Worm (Caenorhabditis elegans) whole organism, late embryonic: Measurements from ENCODE around the gene Y17G7B.22.

Experiments used
- F13H6.1 ChIP-seq: sonication (generic microtip); optimal IDR thresholded peaks from 2 replicates; lab custom pipeline; 2016; ENCODE audit warnings: missing genetic modification characterization, missing compliant biosample characterization
- K09A11.1 ChIP-seq: sonication (generic microtip); optimal IDR thresholded peaks from 2 replicates; lab custom pipeline; 2017; ENCODE audit warnings: antibody characterized with exemption, mild to moderate bottlenecking, missing genetic modification characterization, missing compliant biosample characterization; ENCODE audit not compliant: insufficient read depth
- ahr-1 ChIP-seq: sonication (generic microtip); optimal IDR thresholded peaks from 2 replicates; lab custom pipeline; 2016; ENCODE audit warnings: missing genetic modification characterization, missing compliant biosample characterization
- ceh-14 ChIP-seq: sonication (generic microtip); optimal IDR thresholded peaks from 2 replicates; lab custom pipeline; 2016; ENCODE audit warnings: missing genotype, missing genetic modification characterization, missing compliant biosample characterization
- ceh-2 ChIP-seq: sonication (generic microtip); optimal IDR thresholded peaks from 2 replicates; lab custom pipeline; 2016; ENCODE audit warnings: missing genotype, missing genetic modification characterization, missing compliant biosample characterization
- ceh-24 ChIP-seq: sonication (generic microtip); optimal IDR thresholded peaks from 2 replicates; lab custom pipeline; 2016; ENCODE audit warnings: mild to moderate bottlenecking, missing genetic modification characterization, missing compliant biosample characterization
- ceh-30 ChIP-seq: fragments of 150-350 bp; optimal IDR thresholded peaks from 2 replicates; lab custom pipeline; 2014; ENCODE audit warnings: missing biosample characterization, missing genetic modification characterization
- ceh-45 ChIP-seq: fragments of 200-800 bp; sonication (Bioruptor generic); IDR thresholded peaks from 2 replicates; pipeline ENCODE4 v1.3.6; 2022; ENCODE audit warnings: missing genetic modification reagents, missing genetic modification characterization, missing compliant biosample characterization
- ceh-48 ChIP-seq: sonication (generic microtip); optimal IDR thresholded peaks from 2 replicates; lab custom pipeline; 2016; ENCODE audit warnings: missing genetic modification characterization, inconsistent platforms, missing compliant biosample characterization
- ceh-6 ChIP-seq: fragments of 200-800 bp; sonication (Bioruptor generic); optimal IDR thresholded peaks from 2 replicates; lab custom pipeline; 2018; ENCODE audit warnings: mild to moderate bottlenecking, missing genetic modification characterization, missing compliant biosample characterization
- ceh-9 ChIP-seq: sonication (generic microtip); optimal IDR thresholded peaks from 2 replicates; lab custom pipeline; 2016; ENCODE audit warnings: mild to moderate bottlenecking, missing genetic modification characterization, inconsistent platforms, missing compliant biosample characterization
- dmd-4 ChIP-seq: sonication (generic microtip); optimal IDR thresholded peaks from 2 replicates; lab custom pipeline; 2016; ENCODE audit warnings: borderline replicate concordance, missing genetic modification characterization, missing compliant biosample characterization
- dve-1 ChIP-seq: sonication (generic microtip); optimal IDR thresholded peaks from 2 replicates; lab custom pipeline; 2017; ENCODE audit warnings: antibody characterized with exemption, mild to moderate bottlenecking, missing genetic modification characterization, missing compliant biosample characterization
- fax-1 ChIP-seq: sonication (generic microtip); optimal IDR thresholded peaks from 2 replicates; lab custom pipeline; 2016; ENCODE audit warnings: missing genotype, missing genetic modification characterization, missing compliant biosample characterization
- fkh-10 ChIP-seq: fragments of 150-350 bp; optimal IDR thresholded peaks from 2 replicates; lab custom pipeline; 2014; ENCODE audit warnings: missing biosample characterization, missing genetic modification reagents, missing genetic modification characterization
- hlh-30 ChIP-seq: sonication (generic microtip); optimal IDR thresholded peaks from 2 replicates; lab custom pipeline; 2017; ENCODE audit warnings: antibody characterized with exemption, missing genetic modification characterization, missing compliant biosample characterization; ENCODE audit not compliant: insufficient read depth
- madf-2 ChIP-seq: sonication (generic microtip); optimal IDR thresholded peaks from 2 replicates; lab custom pipeline; 2017; ENCODE audit warnings: missing genetic modification characterization, missing compliant biosample characterization
- mec-3 ChIP-seq: sonication (generic microtip); optimal IDR thresholded peaks from 2 replicates; lab custom pipeline; 2016; ENCODE audit warnings: borderline replicate concordance, missing genetic modification characterization, missing compliant biosample characterization
- nfya-1 ChIP-seq: sonication (generic microtip); optimal IDR thresholded peaks from 2 replicates; lab custom pipeline; 2017; ENCODE audit warnings: missing genetic modification characterization, mild to moderate bottlenecking, missing compliant biosample characterization, antibody characterized with exemption, moderate library complexity
- nhr-232 ChIP-seq: sonication (generic microtip); optimal IDR thresholded peaks from 2 replicates; lab custom pipeline; 2016; ENCODE audit warnings: missing genetic modification characterization, missing compliant biosample characterization
- pat-9 ChIP-seq: fragments of 200-800 bp; sonication (Bioruptor generic); optimal IDR thresholded peaks from 2 replicates; lab custom pipeline; 2018; ENCODE audit warnings: mild to moderate bottlenecking, missing genetic modification characterization, moderate library complexity, missing compliant biosample characterization
- pha-4 ChIP-seq: fragments of 150-350 bp; optimal IDR thresholded peaks from 2 replicates; lab custom pipeline; 2018; ENCODE audit warnings: missing biosample characterization, missing genetic modification reagents, missing genetic modification characterization
- rnt-1 ChIP-seq: sonication (generic microtip); optimal IDR thresholded peaks from 2 replicates; lab custom pipeline; 2016; ENCODE audit warnings: missing genetic modification characterization, missing compliant biosample characterization
- sdc-2 ChIP-seq: sonication (generic microtip); optimal IDR thresholded peaks from 2 replicates; lab custom pipeline; 2016; ENCODE audit warnings: missing genotype, missing genetic modification characterization, missing compliant biosample characterization
- sox-4 ChIP-seq: sonication (generic microtip); optimal IDR thresholded peaks from 2 replicates; lab custom pipeline; 2017; ENCODE audit warnings: mild to moderate bottlenecking, missing genetic modification characterization, inconsistent platforms, missing compliant biosample characterization
- syd-9 ChIP-seq: sonication (generic microtip); optimal IDR thresholded peaks from 2 replicates; lab custom pipeline; 2016; ENCODE audit warnings: mild to moderate bottlenecking, missing genetic modification characterization, moderate library complexity, missing compliant biosample characterization
- tbx-2 ChIP-seq: sonication (generic microtip); optimal IDR thresholded peaks from 2 replicates; lab custom pipeline; 2016; ENCODE audit warnings: missing genetic modification characterization, missing compliant biosample characterization
- tbx-7 ChIP-seq: sonication (generic microtip); optimal IDR thresholded peaks from 2 replicates; lab custom pipeline; 2016; ENCODE audit warnings: missing genotype, missing genetic modification characterization, missing compliant biosample characterization
- unc-3 ChIP-seq, 2 experiments: fragments of 200-800 bp in 1 of 2; sonication (Bioruptor generic) in 1 of 2; sonication (generic microtip) in 1 of 2; conservative IDR thresholded peaks in 1 of 2; optimal IDR thresholded peaks in 1 of 2; 2 replicates each; pipeline versions ENCODE4 v1.3.6 to Lab custom; 2016 to 2022; ENCODE audit warnings: missing compliant biosample characterization in 2 of 2, missing genetic modification characterization in 2 of 2, missing genetic modification reagents in 1 of 2
- unc-42 ChIP-seq: sonication (generic microtip); optimal IDR thresholded peaks from 2 replicates; lab custom pipeline; 2016; ENCODE audit warnings: missing genotype, missing genetic modification characterization, missing compliant biosample characterization
- unc-55 ChIP-seq: sonication (generic microtip); optimal IDR thresholded peaks from 2 replicates; lab custom pipeline; 2017; ENCODE audit warnings: missing biosample characterization, missing genetic modification reagents, missing genetic modification characterization
- unc-86 ChIP-seq: sonication (generic microtip); optimal IDR thresholded peaks from 2 replicates; lab custom pipeline; 2016; ENCODE audit warnings: missing genetic modification characterization, missing compliant biosample characterization
- zip-5 ChIP-seq: sonication (generic microtip); optimal IDR thresholded peaks from 2 replicates; lab custom pipeline; 2016; ENCODE audit warnings: missing genetic modification characterization, missing compliant biosample characterization
- ztf-16 ChIP-seq: sonication (generic microtip); optimal IDR thresholded peaks from 2 replicates; lab custom pipeline; 2017; ENCODE audit warnings: missing genetic modification characterization, missing compliant biosample characterization

Gene Y17G7B.22

DNA sequence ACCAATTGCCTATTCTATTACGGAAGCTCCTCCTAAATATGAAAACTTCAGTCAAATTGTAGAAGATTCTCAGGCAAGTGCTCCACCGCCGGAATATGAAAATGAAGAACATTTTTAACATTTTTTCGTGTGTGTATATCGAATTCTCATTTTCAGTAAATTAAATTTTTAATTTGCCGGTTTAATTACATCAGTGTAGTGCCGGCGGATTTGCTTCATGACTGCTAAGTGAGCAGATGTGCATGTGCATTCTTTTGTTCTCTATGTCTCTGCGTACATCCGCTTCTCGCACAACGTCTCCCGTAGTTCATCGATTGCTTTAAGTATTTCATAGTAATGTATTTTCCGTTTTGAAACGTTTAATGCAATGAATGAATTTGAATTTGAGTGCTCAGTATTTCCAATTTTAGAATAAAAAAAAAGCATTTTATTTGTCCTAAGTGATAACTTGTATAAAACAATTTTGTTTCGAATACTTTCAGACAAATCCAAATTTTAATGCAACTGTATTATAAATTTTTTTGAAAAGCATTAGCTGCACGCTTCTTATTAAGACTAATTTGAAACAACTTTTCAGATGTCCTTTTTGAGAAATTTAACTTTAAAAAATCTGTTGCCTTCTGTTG is at the start of gene Y17G7B.22:
Gene Y17G7B.22, plus strand, starts transcription at position 576 of the 626 bp plus-strand sequence.
- TF ChIP-seq zip-5 (tag; lab: Kevin White, UChicago) (no peak), ceh-48 (tag; lab: Kevin White, UChicago) (peak; percentile 46), unc-42 (tag; lab: Kevin White, UChicago) (peak; percentile 94), ceh-45 (no peak)
- TF ChIP-seq, all 69 proteins: peak for 2

DNA sequence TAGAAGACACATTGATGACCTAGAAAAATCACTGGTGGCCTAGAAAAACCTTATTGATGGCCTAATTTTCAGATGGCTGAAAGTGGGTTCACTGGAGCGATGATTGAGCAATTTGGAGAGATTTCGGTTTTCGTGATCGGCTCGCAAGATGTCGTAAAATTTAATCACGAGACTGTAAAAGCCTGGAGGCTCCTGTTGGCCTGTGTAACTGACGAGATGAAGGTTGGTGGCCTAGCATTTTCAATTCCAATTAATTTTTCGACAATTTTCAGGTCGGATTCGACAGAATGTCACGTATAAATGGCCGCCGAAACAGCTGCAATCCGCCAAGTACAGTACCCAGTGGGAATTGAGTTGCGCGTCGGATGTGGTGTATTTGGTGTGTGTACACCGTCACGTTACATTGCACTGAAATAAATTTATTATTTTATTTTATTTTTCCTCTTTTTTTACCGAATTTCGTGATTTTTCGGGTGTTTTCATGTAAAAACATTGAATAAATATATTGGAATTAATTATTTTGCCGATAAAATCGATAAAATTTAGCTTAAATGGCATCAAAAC is 44.4 kb upstream of the Y17G7B.22 start, which contains the start of gene Y17G7B.12:
Gene Y17G7B.12, plus strand, starts transcription at position 547 of the 564 bp plus-strand sequence.
- TF ChIP-seq unc-3 (GFP tag; conservative IDR thresholded peaks at IDR 0.05; lab: Robert Waterston, UW) (no peak), unc-3 (tag; optimal IDR thresholded peaks at IDR 0.05; lab: Kevin White, UChicago) (no peak), hlh-30 (peak; percentile 28), ceh-6 (GFP tag; lab: Kevin White, UChicago) (no peak)

DNA sequence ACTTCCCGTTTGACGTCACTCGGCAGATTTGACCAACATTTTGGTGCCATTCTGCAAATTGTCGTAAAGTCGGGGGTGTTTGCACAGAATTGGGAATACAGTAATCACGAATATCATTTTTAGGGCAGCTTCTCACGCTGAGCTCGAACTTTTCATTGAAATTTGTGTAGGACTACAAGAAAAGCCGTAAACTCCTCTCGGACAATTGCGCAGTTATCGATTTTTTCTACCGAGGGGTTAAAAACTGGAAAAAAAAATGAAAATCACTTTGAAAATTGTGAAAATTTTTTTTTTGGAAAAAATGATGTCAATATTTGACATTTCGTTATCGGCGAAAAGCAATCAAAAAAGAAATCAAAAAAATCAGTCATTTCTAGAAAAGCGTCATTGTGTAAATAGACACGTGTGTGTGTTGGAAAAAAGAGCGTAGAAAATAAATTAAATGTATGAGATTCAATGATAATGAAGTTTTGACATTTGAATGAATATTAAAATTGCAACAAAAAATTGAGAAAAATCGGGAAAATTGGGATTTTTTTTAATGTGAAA is 40.1 kb upstream of the Y17G7B.22 start, which contains the start of gene Y17G7B.8:
Gene Y17G7B.8, minus strand, starts transcription at position 51 of the 549 bp plus-strand sequence.
- no peak for TF ChIP-seq ceh-30
- no peak for TF ChIP-seq unc-3 (GFP tag; conservative IDR thresholded peaks at IDR 0.05; lab: Robert Waterston, UW)
- no peak for TF ChIP-seq unc-3 (tag; optimal IDR thresholded peaks at IDR 0.05; lab: Kevin White, UChicago)
- no peak for TF ChIP-seq unc-55
- no peak for TF ChIP-seq pat-9 (tag; lab: Kevin White, UChicago)
- TF ChIP-seq ztf-16 (tag; lab: Kevin White, UChicago) = no peak
- no peak for TF ChIP-seq syd-9
- no peak for TF ChIP-seq mec-3
- TF ChIP-seq ahr-1 (tag; lab: Kevin White, UChicago) = no peak
- no peak for TF ChIP-seq ceh-14 (tag; lab: Kevin White, UChicago)
- no peak for TF ChIP-seq fax-1
- no peak for TF ChIP-seq unc-86 (tag; lab: Kevin White, UChicago)
- TF ChIP-seq ceh-9 (tag; lab: Kevin White, UChicago) = no peak
- TF ChIP-seq rnt-1 (tag; lab: Kevin White, UChicago) = no peak
- no peak for TF ChIP-seq K09A11.1 (tag; lab: Kevin White, UChicago)
- TF ChIP-seq madf-2 = no peak
- no peak for TF ChIP-seq nhr-232 (tag; lab: Kevin White, UChicago)

DNA sequence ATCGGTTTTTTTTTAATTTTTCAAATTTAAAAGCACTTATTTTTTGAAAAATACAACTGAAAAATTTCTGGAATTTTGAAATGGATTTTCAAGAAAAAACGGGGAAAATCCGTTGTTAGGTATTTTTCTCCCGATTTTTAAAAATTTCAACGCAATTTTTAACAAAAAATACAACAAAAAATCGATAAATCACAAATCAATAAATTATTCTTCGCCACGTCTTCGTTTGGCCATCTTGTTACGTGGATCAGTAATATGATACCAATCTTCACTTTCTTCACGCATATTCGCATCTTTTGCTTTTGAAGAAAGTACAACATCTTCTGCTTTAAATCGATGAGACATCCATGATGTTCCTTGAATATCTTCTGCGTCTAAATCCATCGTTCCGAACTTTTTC is 39.1 kb upstream of the Y17G7B.22 start:
- TF ChIP-seq pha-4 (tag; lab: Kevin White, UChicago) = no peak
- no peak for TF ChIP-seq sox-4
- TF ChIP-seq ahr-1 (tag; lab: Kevin White, UChicago) = no peak
- TF ChIP-seq unc-42 (tag; lab: Kevin White, UChicago) = no peak
- no peak for TF ChIP-seq dve-1
- no peak for TF ChIP-seq tbx-2 (tag; lab: Kevin White, UChicago)
- no peak for TF ChIP-seq tbx-7 (tag; lab: Kevin White, UChicago)
- no peak for TF ChIP-seq sdc-2 (tag; lab: Kevin White, UChicago)
- TF ChIP-seq mec-3 = no peak
- TF ChIP-seq fkh-10 = no peak
- no peak for TF ChIP-seq ceh-2 (tag; lab: Kevin White, UChicago)
- TF ChIP-seq dmd-4 (tag; lab: Kevin White, UChicago) = no peak
- no peak for TF ChIP-seq nfya-1
- no peak for TF ChIP-seq zip-5 (tag; lab: Kevin White, UChicago)
- no peak for TF ChIP-seq ceh-24 (tag; lab: Kevin White, UChicago)
- no peak for TF ChIP-seq F13H6.1 (tag; lab: Kevin White, UChicago)
